Fruit fly (Drosophila melanogaster): ENCODE data around the gene Acbp4.

Gene Acbp4

DNA sequence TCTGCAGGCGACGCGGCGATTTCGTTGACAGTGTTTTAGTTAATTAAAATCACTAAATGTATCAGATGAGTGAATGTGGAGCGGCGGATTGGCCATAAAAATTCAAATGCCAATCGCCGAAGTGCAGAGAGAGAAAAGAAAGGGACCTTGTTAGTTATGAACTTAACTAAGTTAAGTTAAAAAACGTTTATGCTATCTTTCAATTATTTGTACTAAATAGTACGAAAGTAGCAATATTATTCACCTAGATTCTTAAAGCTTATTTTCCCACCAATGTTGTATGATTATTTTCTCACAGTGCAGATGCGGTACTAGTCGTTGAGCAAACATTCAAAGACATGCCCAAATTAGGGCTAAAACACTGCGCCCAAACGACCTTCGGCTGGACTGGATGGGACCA, 37.3 kb downstream of the Acbp4 start (continued):
- TF ChIP-seq CkIIα-i1 (GFP tag; IDR thresholded peaks at IDR 0.05) (no peak), BEAF-32 (GFP tag; optimal IDR thresholded peaks at IDR 0.05) (no peak), gce (GFP tag; IDR thresholded peaks at IDR 0.05) (peak; percentile 47; the same call in 1 of the 3 replicates), CG12659 (GFP tag; optimal IDR thresholded peaks at IDR 0.05) (peak; percentile 19), Lpt (GFP tag; optimal IDR thresholded peaks at IDR 0.05) (no peak), CG31388 (GFP tag; optimal IDR thresholded peaks at IDR 0.05) (no peak), Sry-δ (GFP tag; optimal IDR thresholded peaks at IDR 0.05) (peak; percentile 19), emc (GFP tag; optimal IDR thresholded peaks at IDR 0.05) (no peak), crol (GFP tag; IDR thresholded peaks at IDR 0.05) (no peak), yki (optimal IDR thresholded peaks at IDR 0.05) (no peak), grn (GFP tag; optimal IDR thresholded peaks at IDR 0.05) (no peak), crc (GFP tag; optimal IDR thresholded peaks at IDR 0.05) (peak; percentile 41), CG2116 (GFP tag; optimal IDR thresholded peaks at IDR 0.05) (no peak), lov (optimal IDR thresholded peaks at IDR 0.05) (no peak), lov (GFP tag; IDR thresholded peaks at IDR 0.05) (0 out of 3 replicates have a peak, but pooled peaks have one; percentile 29), dpn (GFP tag; optimal IDR thresholded peaks at IDR 0.05) (peak; percentile 57 to 74), CG8765 (GFP tag; IDR thresholded peaks at IDR 0.05) (no peak), CG12104 (GFP tag; optimal IDR thresholded peaks at IDR 0.05) (peak; percentile 27), Sin3A (optimal IDR thresholded peaks at IDR 0.05) (no peak), CG7963 (GFP tag; IDR thresholded peaks at IDR 0.05; ENCODE audit: partially characterized antibody) (no peak), sqz (GFP tag; optimal IDR thresholded peaks at IDR 0.05) (no peak), CG4360 (GFP tag; IDR thresholded peaks at IDR 0.05) (peak; percentile 50; the same call in 1 of the 2 replicates), CG9215 (GFP tag; IDR thresholded peaks at IDR 0.05) (0 out of 2 replicates have a peak, but pooled peaks have one; percentile 25), scrt (GFP tag; optimal IDR thresholded peaks at IDR 0.05) (peak; percentile 58), CG34376 (GFP tag; optimal IDR thresholded peaks at IDR 0.05) (no peak), CG18619 (GFP tag; optimal IDR thresholded peaks at IDR 0.05) (no peak), CG14014 (GFP tag; IDR thresholded peaks at IDR 0.05) (peak; percentile 22; the same call in 1 of the 2 replicates), CG12155 (GFP tag; optimal IDR thresholded peaks at IDR 0.05) (no peak), CG14050 (GFP tag; IDR thresholded peaks at IDR 0.05) (peak; percentile 57; the same call in 2 of the 3 replicates), Ets65A (GFP tag) (peak; percentile 39), tio (GFP tag; optimal IDR thresholded peaks at IDR 0.05) (peak; percentile 3), CG31224 (GFP tag; IDR thresholded peaks at IDR 0.05) (no peak), CG10959 (GFP tag; IDR thresholded peaks at IDR 0.05) (no peak), CG18262 (tag; optimal IDR thresholded peaks at IDR 0.05) (peak; percentile 76), Poxn (GFP tag; IDR thresholded peaks at IDR 0.05) (no peak), HLH4C (GFP tag; IDR thresholded peaks at IDR 0.05; ENCODE audit: partially characterized antibody) (no peak), Vsx1 (GFP tag; optimal IDR thresholded peaks at IDR 0.05) (peak; percentile 25), Sox100B (GFP tag; optimal IDR thresholded peaks at IDR 0.05) (peak; percentile 71), CG16779 (GFP tag; IDR thresholded peaks at IDR 0.05) (no peak), CG4617 (GFP tag; optimal IDR thresholded peaks at IDR 0.05; ENCODE audit: borderline replicate concordance) (no peak), Max (GFP tag; optimal IDR thresholded peaks at IDR 0.05) (peak; percentile 42), phol (tag; optimal IDR thresholded peaks at IDR 0.05) (peak; percentile 79), Scr (GFP tag; IDR thresholded peaks at IDR 0.05; ENCODE audit: partially characterized antibody) (no peak), CG17912 (GFP tag; optimal IDR thresholded peaks at IDR 0.05) (no peak), h (optimal IDR thresholded peaks at IDR 0.05) (no peak), CG6791 (GFP tag; IDR thresholded peaks at IDR 0.05; ENCODE audit: partially characterized antibody) (no peak), nom (GFP tag; optimal IDR thresholded peaks at IDR 0.05) (no peak), gfzf (GFP tag; optimal IDR thresholded peaks at IDR 0.05) (no peak), CG3281 (GFP tag; optimal IDR thresholded peaks at IDR 0.05) (peak; percentile 59), Ets97D (GFP tag; optimal IDR thresholded peaks at IDR 0.05) (no peak), sob (GFP tag; IDR thresholded peaks at IDR 0.05) (peak; percentile 76), row (GFP tag; IDR thresholded peaks at IDR 0.05) (peak; percentile 67), unc-4 (GFP tag; IDR thresholded peaks at IDR 0.05; ENCODE audit: partially characterized antibody) (no peak)

All from whole organism, embryonic.